Worm (Caenorhabditis elegans) whole organism, L4/young adult: ENCODE results near the gene frpr-18.

ENCODE experiments used
- W03F9.2 ChIP-seq: fragments of 150-350 bp; optimal IDR thresholded peaks from 2 replicates; lab custom pipeline; 2014; ENCODE audit warnings: missing biosample characterization, missing genetic modification characterization
- dao-5 ChIP-seq: sonication (generic microtip); optimal IDR thresholded peaks from 2 replicates; lab custom pipeline; 2016; ENCODE audit warnings: missing genotype, missing genetic modification characterization, moderate library complexity, missing compliant biosample characterization
- him-1 ChIP-seq: sonication (generic microtip); optimal IDR thresholded peaks from 2 replicates; lab custom pipeline; 2016; ENCODE audit warnings: missing genotype, missing genetic modification reagents, missing genetic modification characterization, missing compliant biosample characterization

DNA sequence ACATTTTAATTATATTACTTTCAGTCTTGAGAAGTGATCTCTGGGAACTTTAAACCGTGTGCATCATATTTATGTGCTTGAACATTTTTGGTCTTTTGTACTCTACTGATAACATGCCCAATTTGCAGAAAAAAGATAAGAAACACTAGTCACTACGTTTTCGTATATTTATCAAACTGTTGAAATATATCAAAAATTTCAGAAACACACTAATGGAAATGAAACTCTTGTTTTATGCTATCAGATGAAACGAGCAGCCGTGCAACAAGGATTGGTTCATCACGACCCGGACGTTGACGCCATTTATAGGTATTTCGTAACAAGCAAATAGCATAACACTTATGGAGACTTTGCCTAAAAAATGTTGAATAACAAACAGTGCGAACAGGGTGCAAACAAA, 46.7 kb upstream of the frpr-18 start:
- TF ChIP-seq him-1 (tag; lab: Kevin White, UChicago), result no peak
- no peak for TF ChIP-seq W03F9.2 (tag; lab: Kevin White, UChicago)
- TF ChIP-seq dao-5, result no peak
